Fruit fly (Drosophila melanogaster): ENCODE results near the gene pHCl-2.

DNA sequence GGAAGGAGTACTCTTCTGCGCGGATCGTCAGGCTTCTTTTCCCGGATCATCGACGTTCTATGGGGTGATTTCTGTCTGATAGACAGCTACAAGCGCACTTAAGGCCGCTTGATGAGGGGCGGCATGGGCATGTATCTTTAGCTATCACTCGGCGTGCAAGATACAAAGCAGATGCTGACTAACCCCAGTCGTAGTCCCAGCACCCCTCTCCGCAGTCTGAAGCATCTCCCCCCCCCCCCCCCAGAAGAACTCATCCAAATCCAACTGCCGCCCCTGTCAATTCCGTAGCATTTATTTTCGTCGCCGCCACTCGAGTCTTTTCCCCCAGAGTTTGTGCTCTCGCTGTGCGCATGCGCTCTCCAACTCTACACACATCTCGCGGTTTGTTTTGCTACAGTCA lies 5.1 kb upstream of the pHCl-2 start:
- TF ChIP-seq ttk (optimal IDR thresholded peaks at IDR 0.05): no peak
- no peak for TF ChIP-seq psq (optimal IDR thresholded peaks at IDR 0.05)
- no peak for TF ChIP-seq h (optimal IDR thresholded peaks at IDR 0.05)
- no peak for TF ChIP-seq Sin3A (optimal IDR thresholded peaks at IDR 0.05)
- no peak for TF ChIP-seq Myc (optimal IDR thresholded peaks at IDR 0.05)

All from Kc167 (cell line).